Fruit fly (Drosophila melanogaster) whole organism, embryonic: ENCODE results near the gene Lsm12a.
A peak's percentile ranks its signal among the peaks of the same experiment; 100 is the strongest.

Source experiments
- Adf1 ChIP-seq: fragments of 200-800 bp; sonication (Bioruptor generic); IDR thresholded peaks from 2 replicates; pipeline ENCODE4 v1.3.6; 2022; ENCODE audit warnings: missing biosample characterization, missing genetic modification characterization
- BtbVII ChIP-seq: fragments of 200-800 bp; sonication (Bioruptor generic); optimal IDR thresholded peaks from 3 replicates; lab custom pipeline; 2017; ENCODE audit warnings: missing biosample characterization, mild to moderate bottlenecking, missing genetic modification characterization
- CG10366 ChIP-seq: fragments of 200-800 bp; sonication (Bioruptor generic); IDR thresholded peaks from 2 replicates; pipeline ENCODE4 v1.3.6; 2022; ENCODE audit warnings: missing biosample characterization, missing genetic modification characterization
- CG11695 ChIP-seq: fragments of 200-800 bp; sonication (Bioruptor generic); IDR thresholded peaks from 3 replicates; pipeline ENCODE4 v1.3.6; 2022; ENCODE audit warnings: missing biosample characterization, missing genetic modification characterization
- CG12942 ChIP-seq: fragments of 200-800 bp; sonication (Bioruptor generic); optimal IDR thresholded peaks from 3 replicates; lab custom pipeline; 2016; ENCODE audit warnings: missing biosample characterization, missing genetic modification characterization
- CG13296 ChIP-seq: fragments of 200-800 bp; sonication (Bioruptor generic); optimal IDR thresholded peaks from 3 replicates; lab custom pipeline; 2018; ENCODE audit warnings: missing biosample characterization, mild to moderate bottlenecking, missing genetic modification characterization
- CG14441 ChIP-seq: fragments of 200-800 bp; sonication (Bioruptor generic); IDR thresholded peaks from 2 replicates; pipeline ENCODE4 v1.3.6; 2022; ENCODE audit warnings: missing biosample characterization, missing genetic modification characterization
- CG15479 ChIP-seq: fragments of 200-800 bp; sonication (Bioruptor generic); optimal IDR thresholded peaks from 3 replicates; lab custom pipeline; 2019; ENCODE audit warnings: missing biosample characterization, mild to moderate bottlenecking, missing genetic modification characterization, moderate library complexity
- CG17802 ChIP-seq: fragments of 200-800 bp; sonication (Bioruptor generic); optimal IDR thresholded peaks from 2 replicates; lab custom pipeline; 2018; ENCODE audit warnings: missing biosample characterization, mild to moderate bottlenecking, missing genetic modification characterization, moderate library complexity
- CG2199 ChIP-seq: fragments of 200-800 bp; sonication (Bioruptor generic); IDR thresholded peaks from 3 replicates; pipeline ENCODE4 v1.3.6; 2022; ENCODE audit warnings: missing biosample characterization, missing genetic modification characterization
- CG2202 ChIP-seq: fragments of 200-800 bp; sonication (Bioruptor generic); optimal IDR thresholded peaks from 2 replicates; lab custom pipeline; 2018; ENCODE audit warnings: missing biosample characterization, mild to moderate bottlenecking, missing genetic modification characterization
- CG34422 ChIP-seq: fragments of 200-800 bp; sonication (Bioruptor generic); IDR thresholded peaks from 3 replicates; pipeline ENCODE4 v1.3.6; 2022; ENCODE audit warnings: missing biosample characterization, missing genetic modification characterization
- CG42726 ChIP-seq: fragments of 200-800 bp; sonication (Bioruptor generic); IDR thresholded peaks from 2 replicates; pipeline ENCODE4 v1.3.6; 2022; ENCODE audit warnings: missing biosample characterization, missing genetic modification characterization; ENCODE audit not compliant: partially characterized antibody
- CG8089 ChIP-seq: fragments of 200-800 bp; sonication (Bioruptor generic); optimal IDR thresholded peaks from 3 replicates; lab custom pipeline; 2016; ENCODE audit warnings: missing biosample characterization, missing genetic modification characterization
- CG8478 ChIP-seq: fragments of >200 bp; optimal IDR thresholded peaks from 2 replicates; lab custom pipeline; 2018
- CG9727 ChIP-seq: fragments of 200-800 bp; sonication (Bioruptor generic); optimal IDR thresholded peaks from 3 replicates; lab custom pipeline; 2017; ENCODE audit warnings: missing biosample characterization, mild to moderate bottlenecking, missing genetic modification characterization
- CG9817 ChIP-seq: fragments of 200-800 bp; sonication (Bioruptor generic); optimal IDR thresholded peaks from 2 replicates; lab custom pipeline; 2018; ENCODE audit warnings: missing biosample characterization, mild to moderate bottlenecking, missing genetic modification characterization, moderate library complexity
- Dbx ChIP-seq: fragments of 200-800 bp; sonication (Bioruptor generic); IDR thresholded peaks from 3 replicates; pipeline ENCODE4 v1.3.6; 2022; ENCODE audit warnings: missing biosample characterization, missing genetic modification characterization
- Fer3 ChIP-seq: fragments of 200-800 bp; sonication (Bioruptor generic); optimal IDR thresholded peaks from 2 replicates; lab custom pipeline; 2018; ENCODE audit warnings: missing biosample characterization, mild to moderate bottlenecking, missing genetic modification characterization, moderate library complexity
- HLH4C ChIP-seq: fragments of 200-800 bp; sonication (Bioruptor generic); IDR thresholded peaks from 3 replicates; pipeline ENCODE4 v1.3.6; 2022; ENCODE audit warnings: missing biosample characterization, missing genetic modification characterization; ENCODE audit not compliant: partially characterized antibody
- Hmr ChIP-seq: fragments of 200-800 bp; sonication (Bioruptor generic); optimal IDR thresholded peaks from 3 replicates; lab custom pipeline; 2017; ENCODE audit warnings: mild to moderate bottlenecking, missing biosample characterization, missing genetic modification reagents, missing genetic modification characterization
- Hmx ChIP-seq: fragments of 200-800 bp; sonication (Bioruptor generic); optimal IDR thresholded peaks from 2 replicates; lab custom pipeline; 2016; ENCODE audit warnings: missing biosample characterization, missing genetic modification characterization
- Hsf ChIP-seq: fragments of 200-800 bp; sonication (Bioruptor generic); optimal IDR thresholded peaks from 3 replicates; lab custom pipeline; 2016; ENCODE audit warnings: missing biosample characterization, missing genetic modification characterization
- NC2β ChIP-seq: fragments of 200-800 bp; sonication (Bioruptor generic); optimal IDR thresholded peaks from 2 replicates; lab custom pipeline; 2016; ENCODE audit warnings: missing biosample characterization, missing genetic modification characterization
- Neu2 ChIP-seq: fragments of 200-800 bp; sonication (Bioruptor generic); optimal IDR thresholded peaks from 3 replicates; lab custom pipeline; 2016; ENCODE audit warnings: missing biosample characterization, missing genetic modification characterization, borderline replicate concordance
- Optix ChIP-seq: fragments of 200-800 bp; sonication (Bioruptor generic); IDR thresholded peaks from 3 replicates; pipeline ENCODE4 v1.3.6; 2022; ENCODE audit warnings: missing biosample characterization, missing genetic modification characterization
- Six4 ChIP-seq: fragments of 200-800 bp; sonication (Bioruptor generic); optimal IDR thresholded peaks from 2 replicates; lab custom pipeline; 2016; ENCODE audit warnings: missing biosample characterization, missing genetic modification characterization
- Sry-β ChIP-seq: fragments of 200-800 bp; sonication (Bioruptor generic); optimal IDR thresholded peaks from 2 replicates; lab custom pipeline; 2018; ENCODE audit warnings: missing biosample characterization, mild to moderate bottlenecking, missing genetic modification characterization, moderate library complexity
- Xrp1 ChIP-seq: fragments of 200-800 bp; sonication (Bioruptor generic); IDR thresholded peaks from 2 replicates; pipeline ENCODE4 v1.3.6; 2022; ENCODE audit warnings: missing biosample characterization, missing genetic modification characterization
- al ChIP-seq: fragments of 200-800 bp; sonication (Bioruptor generic); IDR thresholded peaks from 2 replicates; pipeline ENCODE4 v1.3.6; 2022; ENCODE audit warnings: missing biosample characterization, missing genetic modification characterization
- amos ChIP-seq: fragments of 200-800 bp; sonication (Bioruptor generic); IDR thresholded peaks from 2 replicates; pipeline ENCODE4 v1.3.6; 2022; ENCODE audit warnings: missing biosample characterization, missing genetic modification characterization; ENCODE audit not compliant: partially characterized antibody
- az2 ChIP-seq: fragments of 200-800 bp; sonication (Bioruptor generic); optimal IDR thresholded peaks from 3 replicates; lab custom pipeline; 2016; ENCODE audit warnings: missing biosample characterization, missing genetic modification characterization
- bbx ChIP-seq: fragments of 200-800 bp; sonication (Bioruptor generic); IDR thresholded peaks from 2 replicates; pipeline ENCODE4 v1.3.6; 2022; ENCODE audit warnings: missing biosample characterization, missing genetic modification characterization; ENCODE audit not compliant: partially characterized antibody
- bcd ChIP-seq: fragments of 200-800 bp; sonication (Bioruptor generic); optimal IDR thresholded peaks from 2 replicates; lab custom pipeline; 2017; ENCODE audit warnings: missing biosample characterization, mild to moderate bottlenecking, missing genetic modification characterization
- dm ChIP-seq: fragments of 200-800 bp; sonication (Bioruptor generic); optimal IDR thresholded peaks from 3 replicates; lab custom pipeline; 2016; ENCODE audit warnings: missing biosample characterization, missing genetic modification characterization
- ftz-f1 ChIP-seq: fragments of 200-800 bp; sonication (Bioruptor generic); optimal IDR thresholded peaks from 2 replicates; lab custom pipeline; 2016; ENCODE audit warnings: missing biosample characterization, missing genetic modification characterization
- insv ChIP-seq, 2 experiments: fragments of 200-800 bp; sonication (Bioruptor generic); optimal IDR thresholded peaks; 3 replicates each; lab custom pipeline; 2016 to 2018; ENCODE audit warnings: missing biosample characterization in 2 of 2, missing genetic modification characterization in 2 of 2
- jing ChIP-seq: fragments of 200-800 bp; sonication (Bioruptor generic); optimal IDR thresholded peaks from 2 replicates; lab custom pipeline; 2018; ENCODE audit warnings: missing biosample characterization, mild to moderate bottlenecking, missing genetic modification characterization
- kah ChIP-seq: fragments of 200-800 bp; sonication (Bioruptor generic); optimal IDR thresholded peaks from 2 replicates; lab custom pipeline; 2018; ENCODE audit warnings: missing biosample characterization, mild to moderate bottlenecking, missing genetic modification characterization
- lbe ChIP-seq: fragments of 200-800 bp; sonication (Bioruptor generic); optimal IDR thresholded peaks from 2 replicates; lab custom pipeline; 2016; ENCODE audit warnings: missing biosample characterization, mild to moderate bottlenecking, missing genetic modification characterization
- pfk ChIP-seq: fragments of 200-800 bp; sonication (Bioruptor generic); optimal IDR thresholded peaks from 2 replicates; lab custom pipeline; 2018; ENCODE audit warnings: missing biosample characterization, mild to moderate bottlenecking, missing genetic modification characterization, moderate library complexity
- psq ChIP-seq: fragments of 200-800 bp; sonication (Bioruptor generic); optimal IDR thresholded peaks from 2 replicates; lab custom pipeline; 2017; ENCODE audit warnings: missing biosample characterization, missing genetic modification characterization
- rib ChIP-seq: fragments of 200-800 bp; sonication (Bioruptor generic); IDR thresholded peaks from 2 replicates; pipeline ENCODE4 v1.3.6; 2022; ENCODE audit warnings: missing biosample characterization, missing genetic modification characterization
- run ChIP-seq: fragments of 200-800 bp; sonication (Bioruptor generic); optimal IDR thresholded peaks from 3 replicates; lab custom pipeline; 2018; ENCODE audit warnings: missing biosample characterization, mild to moderate bottlenecking, missing genetic modification characterization
- sd ChIP-seq: fragments of 200-800 bp; sonication (Bioruptor generic); optimal IDR thresholded peaks from 3 replicates; lab custom pipeline; 2018; ENCODE audit warnings: missing biosample characterization, mild to moderate bottlenecking, missing genetic modification characterization, moderate library complexity
- stwl ChIP-seq: fragments of 200-800 bp; sonication (Bioruptor generic); optimal IDR thresholded peaks from 3 replicates; lab custom pipeline; 2018; ENCODE audit warnings: missing biosample characterization, mild to moderate bottlenecking, missing genetic modification characterization, moderate library complexity
- tap ChIP-seq: fragments of 200-800 bp; optimal IDR thresholded peaks from 3 replicates; lab custom pipeline; 2019; ENCODE audit warnings: missing biosample characterization, mild to moderate bottlenecking, missing genetic modification characterization, moderate library complexity
- trem ChIP-seq: fragments of 200-800 bp; optimal IDR thresholded peaks from 3 replicates; lab custom pipeline; 2019; ENCODE audit warnings: missing biosample characterization, mild to moderate bottlenecking, missing genetic modification characterization, moderate library complexity
- unc-4 ChIP-seq: fragments of 200-800 bp; sonication (Bioruptor generic); IDR thresholded peaks from 2 replicates; pipeline ENCODE4 v1.3.6; 2022; ENCODE audit warnings: missing biosample characterization, missing genetic modification characterization; ENCODE audit not compliant: partially characterized antibody
- vvl ChIP-seq: fragments of 200-800 bp; sonication (Bioruptor generic); IDR thresholded peaks from 2 replicates; pipeline ENCODE4 v1.3.6; 2022; ENCODE audit warnings: missing biosample characterization, missing genetic modification characterization

Gene Lsm12a

DNA sequence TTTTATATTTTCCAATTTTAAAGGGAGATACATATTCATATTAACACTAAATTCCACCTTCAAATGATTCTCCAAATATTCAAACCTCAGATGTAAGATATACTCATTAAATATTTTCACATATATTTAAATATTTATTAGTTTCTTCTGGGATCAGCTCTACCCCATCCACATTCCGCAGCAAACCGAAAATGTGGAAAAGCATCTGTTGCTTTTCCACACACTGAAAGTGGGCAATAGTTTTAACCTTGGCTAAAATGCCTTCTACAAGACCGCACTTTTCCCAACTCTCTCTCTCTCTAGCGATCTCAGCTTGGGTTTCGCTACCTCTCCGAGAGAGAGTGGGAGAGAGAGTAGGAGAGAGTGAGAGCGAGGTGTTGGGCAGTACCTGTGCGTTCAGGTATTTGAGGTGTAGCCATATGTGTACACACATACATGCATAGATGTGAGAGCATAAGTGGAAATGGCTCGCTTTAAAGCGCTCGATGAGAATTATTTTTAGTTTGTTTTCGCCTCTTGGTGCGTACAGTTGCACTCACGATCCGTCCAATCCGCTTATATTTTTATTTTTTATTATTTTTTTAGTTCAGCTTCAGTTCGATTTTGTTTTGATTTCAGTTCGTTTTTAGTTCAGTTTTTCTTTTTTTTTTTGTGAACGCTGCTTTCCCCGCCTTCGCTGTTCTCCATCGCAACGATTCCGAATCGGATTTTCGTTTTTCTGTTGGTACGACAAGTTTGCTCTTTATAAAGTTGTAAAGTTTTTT lies 11.6 kb upstream of the Lsm12a start, which contains the start of gene CG1806 (continued):
- TF ChIP-seq CG2199 (GFP tag; lab: Robert Waterston, UW) (no peak), pfk (no peak), Neu2 (GFP tag; lab: Kevin White, UChicago) (no peak), run (tag; lab: Kevin White, UChicago) (no peak), sd (tag; lab: Kevin White, UChicago) (peak; percentile 92), trem (no peak), CG13296 (GFP tag; lab: Kevin White, UChicago) (no peak), CG14441 (GFP tag; lab: Robert Waterston, UW) (no peak), Adf1 (GFP tag; lab: Robert Waterston, UW) (no peak), Xrp1 (GFP tag; lab: Robert Waterston, UW) (no peak), lbe (GFP tag; lab: Kevin White, UChicago) (peak; percentile 58), Sry-β (GFP tag; lab: Kevin White, UChicago) (no peak), vvl (GFP tag; lab: Robert Waterston, UW) (peak; percentile 35; the same call in 1 of the 2 replicates), CG9817 (tag; lab: Kevin White, UChicago) (no peak), unc-4 (GFP tag; lab: Robert Waterston, UW) (peak; percentile 34; the same call in 1 of the 2 replicates), Six4 (GFP tag; lab: Kevin White, UChicago) (no peak), CG8478 (lab: Kevin White, UChicago) (no peak), Hmr (GFP tag; lab: Kevin White, UChicago) (no peak), al (GFP tag; lab: Robert Waterston, UW) (no peak), tap (tag; lab: Kevin White, UChicago) (no peak), Fer3 (tag; lab: Kevin White, UChicago) (no peak), insv (GFP tag; optimal IDR thresholded peaks at IDR 0.05; lab: Kevin White, UChicago) (no peak), CG12942 (no peak), jing (GFP tag; lab: Kevin White, UChicago) (no peak), stwl (no peak), NC2β (GFP tag; lab: Kevin White, UChicago) (no peak), ftz-f1 (GFP tag; lab: Kevin White, UChicago) (peak; percentile 19), CG2202 (tag; lab: Kevin White, UChicago) (no peak), dm (GFP tag; lab: Kevin White, UChicago) (no peak), CG15479 (GFP tag; lab: Kevin White, UChicago) (no peak), CG11695 (GFP tag; lab: Robert Waterston, UW) (no peak), psq (no peak), kah (GFP tag; lab: Kevin White, UChicago) (no peak), HLH4C (GFP tag; lab: Robert Waterston, UW) (no peak), CG17802 (tag; lab: Kevin White, UChicago) (no peak), amos (GFP tag; lab: Robert Waterston, UW) (no peak; the same call in 1 of the 2 replicates), Hsf (GFP tag; lab: Kevin White, UChicago) (no peak), bbx (no peak), CG9727 (GFP tag; lab: Kevin White, UChicago) (no peak), CG8089 (no peak), Optix (no peak), Dbx (GFP tag; lab: Robert Waterston, UW) (peak; percentile 45; the same call in 1 of the 3 replicates), CG10366 (GFP tag; lab: Robert Waterston, UW) (no peak), CG42726 (GFP tag; lab: Robert Waterston, UW) (no peak), Hmx (GFP tag; lab: Kevin White, UChicago) (no peak), az2 (no peak), CG34422 (GFP tag; lab: Robert Waterston, UW) (0 out of 3 replicates have a peak, but pooled peaks have one; percentile 20), BtbVII (GFP tag; lab: Kevin White, UChicago) (no peak), rib (GFP tag; lab: Robert Waterston, UW) (no peak), bcd (no peak)
